Fruit fly (Drosophila melanogaster) whole organism, embryonic: Measurements from ENCODE around the gene CG6843.

Experiments
- Awh ChIP-seq: fragments of 200-800 bp; sonication (Bioruptor generic); IDR thresholded peaks from 2 replicates; pipeline ENCODE4, ENCODE4 v1.3.6; 2022; ENCODE audit warnings: missing biosample characterization, missing genetic modification characterization
- B-H1 ChIP-seq: fragments of 200-800 bp; sonication (Bioruptor generic); IDR thresholded peaks from 3 replicates; pipeline ENCODE4 v1.3.6; 2022; ENCODE audit warnings: missing biosample characterization, missing genetic modification characterization
- Bdp1 ChIP-seq: fragments of 200-800 bp; sonication (Bioruptor generic); optimal IDR thresholded peaks from 3 replicates; lab custom pipeline; 2016; ENCODE audit warnings: missing biosample characterization, missing genetic modification characterization
- Blimp-1 ChIP-seq: fragments of 200-800 bp; sonication (Bioruptor generic); optimal IDR thresholded peaks from 3 replicates; lab custom pipeline; 2018; ENCODE audit warnings: missing biosample characterization, missing genetic modification characterization, mild to moderate bottlenecking, moderate library complexity, missing genetic modification reagents
- CG11696 ChIP-seq: fragments of 200-800 bp; sonication (Bioruptor generic); IDR thresholded peaks from 2 replicates; pipeline ENCODE4 v1.3.6; 2022; ENCODE audit warnings: missing biosample characterization, missing genetic modification characterization
- CG12104 ChIP-seq: fragments of 200-800 bp; sonication (Bioruptor generic); optimal IDR thresholded peaks from 3 replicates; lab custom pipeline; 2016; ENCODE audit warnings: missing biosample characterization, missing genetic modification characterization
- CG1233 ChIP-seq: fragments of 200-800 bp; sonication (Bioruptor generic); optimal IDR thresholded peaks from 4 replicates; lab custom pipeline; 2018; ENCODE audit warnings: missing biosample characterization, mild to moderate bottlenecking, missing genetic modification characterization
- CG14965 ChIP-seq: fragments of 200-800 bp; sonication (Bioruptor generic); optimal IDR thresholded peaks from 2 replicates; lab custom pipeline; 2016; ENCODE audit warnings: missing biosample characterization, missing genetic modification characterization, borderline replicate concordance
- CG15514 ChIP-seq: fragments of 200-800 bp; sonication (Bioruptor generic); optimal IDR thresholded peaks from 3 replicates; lab custom pipeline; 2017; ENCODE audit warnings: missing biosample characterization, missing genetic modification characterization, mild to moderate bottlenecking, moderate library complexity, missing genetic modification reagents
- CG1602 ChIP-seq: fragments of 200-800 bp; sonication (Bioruptor generic); optimal IDR thresholded peaks from 3 replicates; lab custom pipeline; 2016; ENCODE audit warnings: missing biosample characterization, missing genetic modification characterization
- CG17385 ChIP-seq: fragments of 200-800 bp; sonication (Bioruptor generic); optimal IDR thresholded peaks from 3 replicates; lab custom pipeline; 2018; ENCODE audit warnings: missing biosample characterization, mild to moderate bottlenecking, missing genetic modification characterization
- CG17912 ChIP-seq: fragments of 200-800 bp; sonication (Bioruptor generic); optimal IDR thresholded peaks from 2 replicates; lab custom pipeline; 2018; ENCODE audit warnings: missing biosample characterization, mild to moderate bottlenecking, missing genetic modification characterization
- CG2199 ChIP-seq: fragments of 200-800 bp; sonication (Bioruptor generic); IDR thresholded peaks from 3 replicates; pipeline ENCODE4 v1.3.6; 2022; ENCODE audit warnings: missing biosample characterization, missing genetic modification characterization
- CG2712 ChIP-seq: fragments of 200-800 bp; optimal IDR thresholded peaks from 3 replicates; lab custom pipeline; 2019; ENCODE audit warnings: missing biosample characterization, mild to moderate bottlenecking, missing genetic modification characterization, moderate library complexity
- CG31365 ChIP-seq: fragments of 200-800 bp; sonication (Bioruptor generic); optimal IDR thresholded peaks from 2 replicates; lab custom pipeline; 2018; ENCODE audit warnings: missing biosample characterization, mild to moderate bottlenecking, missing genetic modification characterization
- CG31441 ChIP-seq: fragments of 200-800 bp; sonication (Bioruptor generic); IDR thresholded peaks from 2 replicates; pipeline ENCODE4 v1.3.6; 2022; ENCODE audit warnings: missing biosample characterization, missing genetic modification characterization
- CG3281 ChIP-seq: fragments of 200-800 bp; sonication (Bioruptor generic); optimal IDR thresholded peaks from 3 replicates; lab custom pipeline; 2017; ENCODE audit warnings: missing biosample characterization, mild to moderate bottlenecking, missing genetic modification characterization
- CG3407 ChIP-seq: fragments of 200-800 bp; sonication (Bioruptor generic); optimal IDR thresholded peaks from 2 replicates; lab custom pipeline; 2018; ENCODE audit warnings: missing biosample characterization, mild to moderate bottlenecking, missing genetic modification characterization
- CG43689 ChIP-seq: fragments of 200-800 bp; sonication (Bioruptor generic); IDR thresholded peaks from 2 replicates; pipeline ENCODE4 v1.3.6; 2022; ENCODE audit warnings: missing biosample characterization, missing genetic modification characterization
- CG6175 ChIP-seq: fragments of 200-800 bp; sonication (Bioruptor generic); IDR thresholded peaks from 3 replicates; pipeline ENCODE4 v1.3.6; 2022; ENCODE audit warnings: missing biosample characterization, missing genetic modification characterization
- CG6254 ChIP-seq: fragments of 200-800 bp; sonication (Bioruptor generic); optimal IDR thresholded peaks from 3 replicates; lab custom pipeline; 2017; ENCODE audit warnings: mild to moderate bottlenecking, missing biosample characterization, missing genetic modification reagents, missing genetic modification characterization
- CG7928 ChIP-seq: fragments of 200-800 bp; sonication (Bioruptor generic); optimal IDR thresholded peaks from 2 replicates; lab custom pipeline; 2017; ENCODE audit warnings: missing biosample characterization, mild to moderate bottlenecking, missing genetic modification characterization
- CG8089 ChIP-seq: fragments of 200-800 bp; sonication (Bioruptor generic); optimal IDR thresholded peaks from 3 replicates; lab custom pipeline; 2016; ENCODE audit warnings: missing biosample characterization, missing genetic modification characterization
- CG8924 ChIP-seq: fragments of 200-800 bp; optimal IDR thresholded peaks from 3 replicates; lab custom pipeline; 2019; ENCODE audit warnings: missing biosample characterization, mild to moderate bottlenecking, missing genetic modification characterization, moderate library complexity
- CTCF ChIP-seq: fragments of 200-800 bp; sonication (Bioruptor generic); optimal IDR thresholded peaks from 2 replicates; lab custom pipeline; 2017; ENCODE audit warnings: missing biosample characterization, mild to moderate bottlenecking, missing genetic modification characterization, moderate library complexity
- Dp ChIP-seq: fragments of 200-800 bp; sonication (Bioruptor generic); optimal IDR thresholded peaks from 2 replicates; lab custom pipeline; 2018; ENCODE audit warnings: missing biosample characterization, mild to moderate bottlenecking, missing genetic modification characterization, moderate library complexity
- Fer3 ChIP-seq: fragments of 200-800 bp; sonication (Bioruptor generic); optimal IDR thresholded peaks from 2 replicates; lab custom pipeline; 2018; ENCODE audit warnings: missing biosample characterization, mild to moderate bottlenecking, missing genetic modification characterization, moderate library complexity
- HLH54F ChIP-seq: fragments of 200-800 bp; sonication (Bioruptor generic); optimal IDR thresholded peaks from 3 replicates; lab custom pipeline; 2016; ENCODE audit warnings: missing biosample characterization, missing genetic modification characterization
- MBD-R2 ChIP-seq: fragments of 200-800 bp; sonication (Bioruptor generic); IDR thresholded peaks from 2 replicates; pipeline ENCODE4 v1.3.6; 2022; ENCODE audit warnings: missing biosample characterization, missing genetic modification characterization
- Mrtf ChIP-seq: fragments of 200-800 bp; sonication (Bioruptor generic); IDR thresholded peaks from 3 replicates; pipeline ENCODE4 v1.3.6; 2022; ENCODE audit warnings: missing biosample characterization, missing genetic modification characterization
- NFAT ChIP-seq: fragments of 200-800 bp; sonication (Bioruptor generic); IDR thresholded peaks from 2 replicates; pipeline ENCODE4 v1.3.6; 2022; ENCODE audit warnings: missing biosample characterization, missing genetic modification characterization
- Sox100B ChIP-seq: fragments of 200-800 bp; sonication (Bioruptor generic); optimal IDR thresholded peaks from 3 replicates; lab custom pipeline; 2018; ENCODE audit warnings: missing biosample characterization, mild to moderate bottlenecking, missing genetic modification characterization
- Spps ChIP-seq: fragments of 200-800 bp; sonication (Bioruptor generic); optimal IDR thresholded peaks from 2 replicates; lab custom pipeline; 2018; ENCODE audit warnings: missing biosample characterization, mild to moderate bottlenecking, missing genetic modification characterization
- ab ChIP-seq: fragments of 200-800 bp; sonication (Bioruptor generic); optimal IDR thresholded peaks from 2 replicates; lab custom pipeline; 2016; ENCODE audit warnings: missing biosample characterization, missing genetic modification characterization
- abd-A ChIP-seq: fragments of 200-800 bp; sonication (Bioruptor generic); optimal IDR thresholded peaks from 3 replicates; lab custom pipeline; 2019; ENCODE audit warnings: missing biosample characterization, mild to moderate bottlenecking, missing genetic modification characterization, moderate library complexity
- eve ChIP-seq, 2 experiments: fragments of >200 bp; optimal IDR thresholded peaks; 2 replicates each; lab custom pipeline; 2017; ENCODE audit warnings: missing biosample characterization in 2 of 2, missing genetic modification characterization in 2 of 2
- exex ChIP-seq: fragments of 200-800 bp; sonication (Bioruptor generic); optimal IDR thresholded peaks from 4 replicates; lab custom pipeline; 2018; ENCODE audit warnings: missing biosample characterization, mild to moderate bottlenecking, missing genetic modification characterization, moderate library complexity
- ind ChIP-seq: fragments of 200-800 bp; sonication (Bioruptor generic); optimal IDR thresholded peaks from 3 replicates; lab custom pipeline; 2016; ENCODE audit warnings: missing biosample characterization, missing genetic modification characterization
- ken ChIP-seq: fragments of 200-800 bp; sonication (Bioruptor generic); IDR thresholded peaks from 3 replicates; pipeline ENCODE4 v1.3.6; 2022; ENCODE audit warnings: missing biosample characterization, missing genetic modification characterization
- lola ChIP-seq, 3 experiments: fragments of >200 bp in 2 of 3; fragments of 200-800 bp in 1 of 3; sonication (Bioruptor generic) in 1 of 3; optimal IDR thresholded peaks; 2 replicates each; lab custom pipeline; 2017 to 2019; ENCODE audit warnings: missing biosample characterization in 3 of 3, missing genetic modification characterization in 3 of 3, mild to moderate bottlenecking in 1 of 3, moderate library complexity in 1 of 3
- nau ChIP-seq: fragments of 200-800 bp; sonication (Bioruptor generic); optimal IDR thresholded peaks from 3 replicates; lab custom pipeline; 2017; ENCODE audit warnings: missing biosample characterization, mild to moderate bottlenecking, missing genetic modification characterization, missing genetic modification reagents
- p53 ChIP-seq: fragments of 200-800 bp; sonication (Bioruptor generic); optimal IDR thresholded peaks from 2 replicates; lab custom pipeline; 2016; ENCODE audit warnings: missing biosample characterization, missing genetic modification characterization
- pho ChIP-seq: fragments of 200-800 bp; sonication (Bioruptor generic); optimal IDR thresholded peaks from 2 replicates; lab custom pipeline; 2016; ENCODE audit warnings: missing biosample characterization, missing genetic modification characterization
- sqz ChIP-seq: fragments of 200-800 bp; sonication (Bioruptor generic); optimal IDR thresholded peaks from 3 replicates; lab custom pipeline; 2018; ENCODE audit warnings: missing biosample characterization, mild to moderate bottlenecking, missing genetic modification characterization
- sr ChIP-seq: fragments of 200-800 bp; sonication (Bioruptor generic); IDR thresholded peaks from 3 replicates; pipeline ENCODE4 v1.3.6; 2022; ENCODE audit warnings: missing biosample characterization, missing genetic modification characterization
- tin ChIP-seq: fragments of 200-800 bp; sonication (Bioruptor generic); optimal IDR thresholded peaks from 3 replicates; lab custom pipeline; 2016; ENCODE audit warnings: missing biosample characterization, missing genetic modification characterization
- toy ChIP-seq: fragments of 200-800 bp; sonication (Bioruptor generic); IDR thresholded peaks from 2 replicates; pipeline ENCODE4 v1.3.6; 2022; ENCODE audit warnings: missing biosample characterization, missing genetic modification characterization
- zen2 ChIP-seq: fragments of 200-800 bp; sonication (Bioruptor generic); IDR thresholded peaks from 3 replicates; pipeline ENCODE4 v1.3.6; 2022; ENCODE audit warnings: missing biosample characterization, missing genetic modification characterization; ENCODE audit not compliant: partially characterized antibody
- zfh1 ChIP-seq: fragments of 200-800 bp; sonication (Bioruptor generic); IDR thresholded peaks from 3 replicates; pipeline ENCODE4 v1.3.6; 2022; ENCODE audit warnings: missing biosample characterization, missing genetic modification characterization

CG6843 gene

DNA sequence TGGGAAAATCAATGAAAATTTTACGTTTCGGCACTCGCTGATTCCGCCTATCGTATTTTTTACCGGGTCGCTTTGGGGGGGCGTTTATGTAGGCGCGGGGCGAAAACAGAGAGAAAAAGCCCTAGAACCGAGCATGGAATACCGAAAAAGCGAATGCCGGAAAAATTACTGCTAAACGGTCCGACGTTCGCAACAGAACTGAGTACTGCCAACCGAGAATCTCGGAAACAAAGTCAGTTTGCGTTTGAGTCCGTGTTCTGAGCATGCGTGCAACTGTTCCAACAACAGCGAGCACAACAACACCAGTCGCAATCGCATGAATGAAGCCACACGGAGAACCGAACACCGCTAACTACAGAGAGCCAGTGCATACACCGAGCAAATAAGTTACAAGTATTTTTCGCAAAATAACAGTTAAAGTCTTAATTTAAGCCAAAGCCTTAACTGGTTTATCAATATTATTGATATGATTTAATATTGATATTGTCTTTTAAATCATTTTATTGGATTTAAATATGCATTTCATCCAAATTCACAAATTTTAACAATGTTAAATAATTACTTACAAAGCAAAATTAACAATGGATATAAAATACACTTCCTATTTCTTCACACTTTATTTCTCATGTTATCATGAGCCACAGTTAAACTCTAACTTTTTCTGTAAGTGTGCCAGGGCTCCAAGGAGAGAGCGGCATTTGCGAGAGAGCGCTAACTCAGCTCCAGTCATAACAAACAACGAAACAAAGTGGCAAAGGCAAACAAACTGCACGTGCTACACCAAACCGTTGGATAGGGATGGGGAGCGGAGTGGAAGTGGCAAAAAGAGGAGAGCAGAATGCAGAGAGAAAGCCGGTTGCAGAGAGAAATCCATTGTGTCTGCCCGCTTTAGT, 10.9 kb upstream of the CG6843 start, which contains the start of gene CG3961 (continued):
- peak; percentile 63 for TF ChIP-seq CG11696
- TF ChIP-seq lola (GFP tag; optimal IDR thresholded peaks at IDR 0.05; lab: Kevin White, UChicago) = peak in 1 of 3 experiments; percentile 100
- TF ChIP-seq CG12104 (GFP tag; lab: Kevin White, UChicago) = peak; percentile 98
- TF ChIP-seq CG6175 (GFP tag; lab: Robert Waterston, UW) = no peak
- no peak for TF ChIP-seq CG14965 (GFP tag; lab: Kevin White, UChicago)
- TF ChIP-seq Blimp-1 (GFP tag; lab: Kevin White, UChicago) = peak; percentile 97
- peak; percentile 98 for TF ChIP-seq CG1602 (GFP tag; lab: Kevin White, UChicago)
- TF ChIP-seq sr (GFP tag; lab: Robert Waterston, UW) = no peak
- no peak for TF ChIP-seq p53 (GFP tag; lab: Kevin White, UChicago)
- peak; percentile 97 for TF ChIP-seq CG1233 (GFP tag; lab: Kevin White, UChicago)
- TF ChIP-seq CG43689 (GFP tag; lab: Robert Waterston, UW) = no peak; the same call in 1 of the 2 replicates
- TF ChIP-seq CG15514 (GFP tag; lab: Kevin White, UChicago) = peak; percentile 81
- no peak for TF ChIP-seq NFAT (GFP tag; lab: Robert Waterston, UW)
- peak; percentile 96 for TF ChIP-seq CG6254 (GFP tag; lab: Kevin White, UChicago)
- peak; percentile 99 for TF ChIP-seq CG2712 (tag; lab: Kevin White, UChicago)
- peak; percentile 46 for TF ChIP-seq CG31365
- peak; percentile 97 for TF ChIP-seq sqz
- TF ChIP-seq zen2 = no peak
- peak; percentile 97 for TF ChIP-seq CG3407
- TF ChIP-seq CG8089 = peak; percentile 83
- peak; percentile 44; the same call in 1 of the 2 replicates for TF ChIP-seq MBD-R2 (GFP tag; lab: Robert Waterston, UW)
- peak; percentile 83; the same call in 2 of the 3 replicates for TF ChIP-seq B-H1 (GFP tag; lab: Robert Waterston, UW)
- peak; percentile 96 for TF ChIP-seq CG17385 (GFP tag; lab: Kevin White, UChicago)
- peak; percentile 94 for TF ChIP-seq Fer3 (tag; lab: Kevin White, UChicago)
- peak; percentile 90; the same call in 1 of the 2 replicates for TF ChIP-seq Awh (GFP tag; lab: Robert Waterston, UW)
- TF ChIP-seq Mrtf = peak; percentile 84; the same call in 1 of the 3 replicates
- peak; percentile 72 for TF ChIP-seq CTCF (GFP tag; lab: Kevin White, UChicago)
- peak; percentile 13 for TF ChIP-seq abd-A (tag; lab: Kevin White, UChicago)
- peak; percentile 85 for TF ChIP-seq zfh1
- TF ChIP-seq CG17912 (GFP tag; lab: Kevin White, UChicago) = peak; percentile 13
- TF ChIP-seq Sox100B (GFP tag; lab: Kevin White, UChicago) = peak; percentile 100
- TF ChIP-seq HLH54F (GFP tag; lab: Kevin White, UChicago) = peak; percentile 75
- peak; percentile 98 for TF ChIP-seq Spps
- peak; percentile 80 for TF ChIP-seq Bdp1 (GFP tag; lab: Kevin White, UChicago)
- peak; percentile 96 for TF ChIP-seq tin (GFP tag; lab: Kevin White, UChicago)
- TF ChIP-seq ind (GFP tag; lab: Kevin White, UChicago) = peak; percentile 96
- TF ChIP-seq CG31441 = peak; percentile 99
- TF ChIP-seq exex (tag; lab: Kevin White, UChicago) = peak; percentile 76
- TF ChIP-seq ken (GFP tag; lab: Robert Waterston, UW) = peak; percentile 80; the same call in 2 of the 3 replicates
- peak; percentile 20 for TF ChIP-seq Dp (GFP tag; lab: Kevin White, UChicago)
- TF ChIP-seq CG8924 (tag; lab: Kevin White, UChicago) = peak; percentile 99
- peak; percentile 69; the same call in 1 of the 2 replicates for TF ChIP-seq toy
- peak; percentile 95 for TF ChIP-seq CG3281 (GFP tag; lab: Kevin White, UChicago)
- 0 out of 3 replicates have a peak, but pooled peaks have one; percentile 8 for TF ChIP-seq CG2199 (GFP tag; lab: Robert Waterston, UW)
- peak; percentile 87 for TF ChIP-seq pho (GFP tag; lab: Kevin White, UChicago)
- TF ChIP-seq eve (GFP tag; optimal IDR thresholded peaks at IDR 0.05; lab: Kevin White, UChicago) = peak; percentile 58 to 100
- peak; percentile 73 for TF ChIP-seq CG7928 (GFP tag; lab: Kevin White, UChicago)
- peak; percentile 39 for TF ChIP-seq ab (GFP tag; lab: Kevin White, UChicago)
- peak; percentile 95 for TF ChIP-seq nau
